Worm (Caenorhabditis elegans) whole organism, midembryonic: ENCODE data around the gene amdh-1.

ENCODE experiments used
- cog-1 ChIP-seq: sonication (generic microtip); optimal IDR thresholded peaks from 2 replicates; lab custom pipeline; 2016; ENCODE audit warnings: missing genetic modification characterization, missing compliant biosample characterization
- flt-1 ChIP-seq: fragments of 200-800 bp; sonication (Bioruptor generic); IDR thresholded peaks from 2 replicates; pipeline ENCODE4 v1.3.6; 2022; ENCODE audit warnings: missing genetic modification characterization, missing compliant biosample characterization
- klf-2 ChIP-seq: fragments of 200-800 bp; sonication (Bioruptor generic); conservative IDR thresholded peaks from 2 replicates; pipeline ENCODE4 v1.3.6; 2022; ENCODE audit warnings: missing genetic modification reagents, missing genetic modification characterization, missing compliant biosample characterization
- med-1 ChIP-seq: sonication (generic microtip); optimal IDR thresholded peaks from 2 replicates; lab custom pipeline; 2017; ENCODE audit warnings: missing genetic modification characterization, mild to moderate bottlenecking, missing compliant biosample characterization, antibody characterized with exemption, missing genetic modification reagents; ENCODE audit not compliant: insufficient read depth
- ref-1 ChIP-seq: fragments of 200-800 bp; sonication (Bioruptor generic); conservative IDR thresholded peaks from 2 replicates; pipeline ENCODE4 v1.3.6; 2022; ENCODE audit warnings: missing genetic modification reagents, missing genetic modification characterization, missing compliant biosample characterization
- tab-1 ChIP-seq: fragments of 200-800 bp; sonication (Bioruptor generic); IDR thresholded peaks from 2 replicates; pipeline ENCODE4 v1.3.6; 2022; ENCODE audit warnings: missing genetic modification characterization, missing compliant biosample characterization
- ztf-23 ChIP-seq: fragments of 200-800 bp; sonication (Bioruptor generic); IDR thresholded peaks from 2 replicates; pipeline ENCODE4 v1.3.6; 2022; ENCODE audit warnings: missing genetic modification reagents, missing genetic modification characterization, missing compliant biosample characterization
- ztf-29 ChIP-seq: fragments of 200-800 bp; sonication (Bioruptor generic); IDR thresholded peaks from 2 replicates; pipeline ENCODE4 v1.3.6; 2022; ENCODE audit warnings: missing genetic modification reagents, missing genetic modification characterization, missing compliant biosample characterization

DNA sequence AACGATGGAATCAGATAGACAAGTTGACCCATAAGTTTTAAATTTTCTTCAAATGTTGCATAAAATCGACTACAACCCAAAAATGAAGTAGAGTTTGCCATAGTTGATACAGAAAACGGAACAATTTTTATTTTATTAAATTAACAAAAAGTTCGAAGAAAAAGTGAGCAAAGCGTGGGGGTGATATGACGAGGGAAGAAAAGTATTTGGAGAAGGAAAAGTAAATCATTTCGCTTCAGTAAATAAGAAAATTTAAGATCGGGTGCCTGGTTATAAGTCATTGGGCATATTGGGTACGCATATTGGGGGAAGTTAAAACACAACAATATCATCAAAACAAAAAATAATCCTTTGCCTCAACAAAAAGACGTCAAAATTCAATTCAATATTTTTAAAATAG, 14.3 kb downstream of the amdh-1 start, which contains the start of gene srg-6:
- TF ChIP-seq flt-1 (GFP tag; lab: Robert Waterston, UW) (no peak), ztf-23 (no peak), med-1 (GFP tag; lab: Kevin White, UChicago) (no peak), cog-1 (no peak), tab-1 (GFP tag; lab: Robert Waterston, UW) (no peak), ztf-29 (GFP tag; lab: Robert Waterston, UW) (no peak), klf-2 (GFP tag; lab: Robert Waterston, UW) (no peak), ref-1 (GFP tag; lab: Robert Waterston, UW) (no peak)
